Worm (Caenorhabditis elegans): ENCODE measurements around the gene tsen-2.

Gene tsen-2

ce11 chrIII:11849590-11849989, 48.5 kb downstream of the tsen-2 start:
- TF ChIP-seq B0035.1 (tag; optimal IDR thresholded peaks at IDR 0.05) (no peak), cebp-1 (GFP tag; IDR thresholded peaks at IDR 0.05) (no peak), cebp-1 (tag; optimal IDR thresholded peaks at IDR 0.05) (peak; percentile 63), ztf-26 (tag; optimal IDR thresholded peaks at IDR 0.05) (no peak), egrh-3 (GFP tag; IDR thresholded peaks at IDR 0.05) (no peak), Y79H2A.3 (GFP tag; conservative IDR thresholded peaks at IDR 0.05) (0 out of 2 replicates have a peak, but pooled peaks have one; percentile 35), madf-6 (GFP tag; IDR thresholded peaks at IDR 0.05) (peak; percentile 21; the same call in 1 of the 2 replicates)

ce11 chrIII:11848317-11848716, 49.8 kb downstream of the tsen-2 start:
- TF ChIP-seq nfyb-1 (GFP tag; IDR thresholded peaks at IDR 0.05) (0 out of 2 replicates have a peak, but pooled peaks have one; percentile 35), egrh-3 (GFP tag; IDR thresholded peaks at IDR 0.05) (peak; percentile 31; the same call in 1 of the 2 replicates), madf-6 (GFP tag; IDR thresholded peaks at IDR 0.05) (peak; percentile 10; the same call in 1 of the 2 replicates), athp-1 (tag; optimal IDR thresholded peaks at IDR 0.05) (no peak), snpc-4 (GFP tag; optimal IDR thresholded peaks at IDR 0.05) (no peak), snpc-4 (tag; optimal IDR thresholded peaks at IDR 0.05) (no peak), egl-44 (GFP tag; IDR thresholded peaks at IDR 0.05) (no peak), T07F8.4 (tag; optimal IDR thresholded peaks at IDR 0.05) (no peak), attf-6 (GFP tag; IDR thresholded peaks at IDR 0.05) (no peak), bed-2 (GFP tag; IDR thresholded peaks at IDR 0.05) (no peak), ceh-100 (GFP tag; IDR thresholded peaks at IDR 0.05) (peak; percentile 77), lin-26 (GFP tag; IDR thresholded peaks at IDR 0.05) (0 out of 2 replicates have a peak, but pooled peaks have one; percentile 18), lin-40 (tag; optimal IDR thresholded peaks at IDR 0.05) (no peak), F57C9.4 (tag; optimal IDR thresholded peaks at IDR 0.05) (no peak), hmg-20 (GFP tag; IDR thresholded peaks at IDR 0.05) (no peak), Y79H2A.3 (GFP tag; conservative IDR thresholded peaks at IDR 0.05) (no peak), cebp-1 (GFP tag; IDR thresholded peaks at IDR 0.05) (no peak), cebp-1 (tag; optimal IDR thresholded peaks at IDR 0.05) (peak; percentile 31), F37B4.10 (GFP tag; IDR thresholded peaks at IDR 0.05) (no peak), ztf-6 (GFP tag; IDR thresholded peaks at IDR 0.05) (no peak), hmg-1.2 (GFP tag; IDR thresholded peaks at IDR 0.05) (peak; percentile 12; the same call in 1 of the 2 replicates)

ce11 chrIII:11847658-11848202, 50.3 kb downstream of the tsen-2 start, which contains the start of gene mif-1:
TSS of gene mif-1 (plus strand) at chrIII:11848152.
- TF ChIP-seq athp-1 (tag; optimal IDR thresholded peaks at IDR 0.05) (no peak), attf-5 (GFP tag; optimal IDR thresholded peaks at IDR 0.05) (peak; percentile 23), lsl-1 (GFP tag; optimal IDR thresholded peaks at IDR 0.05) (peak; percentile 83), tbp1 (GFP tag; optimal IDR thresholded peaks at IDR 0.05) (peak; percentile 7), B0336.3 (GFP tag; IDR thresholded peaks at IDR 0.05) (no peak)

DNA sequence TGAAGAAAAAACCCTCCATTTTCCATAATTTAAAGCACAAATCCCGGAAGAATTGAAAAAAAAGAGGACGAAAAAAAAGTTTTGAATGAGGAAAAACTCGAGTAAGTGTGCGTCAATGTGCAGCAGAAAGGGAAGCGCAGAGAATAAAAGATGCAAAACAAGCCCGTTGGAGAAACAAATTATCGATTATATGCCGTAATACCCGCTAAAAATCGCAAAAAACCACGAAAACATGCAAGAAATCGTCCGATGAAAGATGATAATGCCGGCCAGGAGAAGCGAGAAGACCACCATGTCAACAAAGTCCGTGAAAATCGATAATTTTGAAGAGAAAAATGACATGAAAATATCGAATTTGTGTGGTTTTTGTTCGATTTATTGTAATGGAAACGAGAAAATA, 51.1 kb downstream of the tsen-2 start:
- TF ChIP-seq ZK185.1 (tag; optimal IDR thresholded peaks at IDR 0.05; ENCODE audit: poor library complexity, severe bottlenecking) = no peak
- TF ChIP-seq hmg-1.2 (GFP tag; IDR thresholded peaks at IDR 0.05) = peak; percentile 14; the same call in 1 of the 2 replicates

DNA sequence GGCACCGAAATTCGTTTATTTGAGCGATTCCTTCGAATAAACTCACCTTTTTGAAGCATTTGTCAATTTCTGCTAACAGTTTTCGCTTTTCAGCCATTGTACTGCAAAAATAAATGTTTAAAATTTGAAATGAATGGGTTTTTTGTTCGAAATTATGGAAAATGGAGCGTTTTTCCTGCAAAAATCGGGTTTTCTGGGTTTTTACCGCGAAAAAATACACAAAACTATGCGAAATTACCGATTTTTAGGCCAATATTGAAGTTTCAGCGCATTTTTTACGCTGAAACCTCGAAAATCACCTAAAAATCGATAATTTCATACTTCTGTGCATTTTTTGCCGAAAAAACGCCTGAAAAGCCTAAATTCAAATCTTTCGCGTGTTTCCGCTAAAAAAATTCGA, 51.7 kb downstream of the tsen-2 start, which contains the start of gene ntl-3:
TSS of gene ntl-3 (minus strand) at position 101 of the 400 bp plus-strand sequence.
- TF ChIP-seq hmg-20 (GFP tag; IDR thresholded peaks at IDR 0.05) (no peak), mxl-1 (tag; optimal IDR thresholded peaks at IDR 0.05) (no peak), athp-1 (tag; optimal IDR thresholded peaks at IDR 0.05) (no peak), hsf-1 (GFP tag; IDR thresholded peaks at IDR 0.05) (no peak), sdz-38 (tag; optimal IDR thresholded peaks at IDR 0.05) (no peak), Y67H2A.10 (GFP tag; conservative IDR thresholded peaks at IDR 0.05) (no peak), akir-1 (GFP tag; optimal IDR thresholded peaks at IDR 0.05) (no peak), ccch-3 (GFP tag; optimal IDR thresholded peaks at IDR 0.05) (no peak), ceh-27 (GFP tag; optimal IDR thresholded peaks at IDR 0.05) (no peak), dpff-1 (tag; optimal IDR thresholded peaks at IDR 0.05) (no peak), lin-26 (GFP tag; IDR thresholded peaks at IDR 0.05) (no peak)

All from whole organism, young adult.